Worm (Caenorhabditis elegans): ENCODE measurements around the gene D1086.3.
"Not testable (repeated sequence)": the region's sequence is repeated elsewhere in the genome, so short reads cannot be mapped to it uniquely, and the experiment has no call there.

The D1086.3 gene

ce11 chrV:14092403-14092802 is at the start of gene D1086.3:
Gene D1086.3 (plus strand): TSS chrV:14092792.
- TF ChIP-seq dao-5 (tag; optimal IDR thresholded peaks at IDR 0.05) (no peak), him-1 (tag; optimal IDR thresholded peaks at IDR 0.05) (no peak), W03F9.2 (tag; optimal IDR thresholded peaks at IDR 0.05) (no peak)

- not testable (repeated sequence) for TF ChIP-seq him-1, W03F9.2, dao-5 (tag; optimal IDR thresholded peaks at IDR 0.05)
These were observed 43.3 kb upstream of the D1086.3 start, which contains the start of gene F58D12.1 for ce11 chrV:14049274-14049673. Gene F58D12.1 (plus strand): TSS chrV:14049574.

DNA sequence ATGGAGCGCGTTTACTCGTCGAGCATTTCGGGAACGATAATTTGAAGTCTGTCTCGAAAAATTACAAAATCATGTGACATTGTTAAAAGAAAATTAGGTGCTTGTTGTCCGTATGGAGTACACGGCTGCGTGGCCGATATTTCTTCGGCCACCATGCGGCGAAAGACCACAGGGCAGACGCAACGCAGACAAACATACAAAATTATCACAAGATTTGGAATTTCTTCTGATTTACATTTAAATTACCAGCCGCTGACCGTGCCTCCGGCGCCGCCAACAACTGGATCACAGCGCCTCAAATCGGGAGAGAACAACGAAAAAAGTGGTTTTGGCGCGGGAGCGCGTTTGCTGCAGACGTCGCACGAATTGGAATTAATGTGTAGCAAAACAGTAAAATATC is 37.5 kb upstream of the D1086.3 start:
- TF ChIP-seq W03F9.2 (tag; optimal IDR thresholded peaks at IDR 0.05) = peak; percentile 71
- TF ChIP-seq him-1 (tag; optimal IDR thresholded peaks at IDR 0.05) = peak; percentile 65

DNA sequence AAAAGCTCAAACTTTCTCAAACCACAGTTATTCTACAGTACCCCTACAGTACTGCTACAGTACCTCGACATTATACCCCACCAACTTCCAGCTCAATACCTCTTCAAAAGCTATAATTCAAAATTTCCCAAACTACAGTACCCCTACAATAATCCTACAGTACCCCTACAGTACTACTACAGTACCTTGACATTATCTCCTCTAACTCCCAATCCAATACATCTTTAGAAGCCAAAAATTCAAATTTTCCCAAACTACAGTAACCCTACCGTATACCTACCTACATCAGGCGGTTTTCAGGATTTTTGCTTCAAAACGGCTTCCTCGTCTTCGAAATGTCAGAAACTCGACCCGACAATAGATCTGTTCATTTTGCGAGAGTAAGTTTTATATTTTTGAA is 35.1 kb upstream of the D1086.3 start, which contains the start of gene F58D12.3:
Gene F58D12.3 (plus strand): TSS at position 301 of the 400 bp plus-strand sequence.
- no peak for TF ChIP-seq W03F9.2 (tag; optimal IDR thresholded peaks at IDR 0.05)
- TF ChIP-seq dao-5 (tag; optimal IDR thresholded peaks at IDR 0.05) = no peak
- no peak for TF ChIP-seq him-1 (tag; optimal IDR thresholded peaks at IDR 0.05)

- TF ChIP-seq him-1 (tag; optimal IDR thresholded peaks at IDR 0.05) (no peak), W03F9.2 (tag; optimal IDR thresholded peaks at IDR 0.05) (no peak), dao-5 (tag; optimal IDR thresholded peaks at IDR 0.05) (no peak)
These were observed 28.6 kb upstream of the D1086.3 start for ce11 chrV:14063980-14064379.

ce11 chrV:14064422-14064821 is 28.2 kb upstream of the D1086.3 start, which contains the start of gene D1086.21:
Gene D1086.21 (plus strand): TSS chrV:14064722.
- no peak for TF ChIP-seq dao-5 (tag; optimal IDR thresholded peaks at IDR 0.05)
- no peak for TF ChIP-seq W03F9.2 (tag; optimal IDR thresholded peaks at IDR 0.05)
- TF ChIP-seq him-1 (tag; optimal IDR thresholded peaks at IDR 0.05) = no peak

DNA sequence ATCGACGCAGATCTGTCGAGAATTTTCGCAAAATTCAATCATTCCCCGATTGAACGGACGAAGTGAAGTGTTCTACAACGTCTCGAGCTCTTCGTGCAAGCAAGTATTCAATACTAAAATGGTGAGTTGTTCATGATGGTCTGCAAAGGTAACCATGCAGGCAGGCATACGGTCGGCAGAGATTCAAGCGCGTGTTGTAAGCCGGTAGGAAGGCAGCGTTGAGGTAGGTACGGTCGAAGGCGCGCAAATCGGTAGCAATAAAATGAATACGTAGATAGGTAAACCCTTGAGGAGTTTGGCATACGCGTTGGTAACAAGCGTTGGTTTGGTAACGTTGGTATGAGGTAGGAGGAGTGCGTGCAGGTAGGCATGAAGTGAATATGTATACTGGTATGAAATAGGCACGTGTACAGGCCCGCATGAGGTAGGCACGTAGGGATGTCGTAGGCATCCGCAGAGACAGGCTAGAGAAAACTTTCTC is 24.7 kb upstream of the D1086.3 start, which contains the start of gene D1086.17:
Gene D1086.17 (plus strand): TSS at position 51 of the 481 bp plus-strand sequence.
- TF ChIP-seq dao-5 (tag; optimal IDR thresholded peaks at IDR 0.05) (no peak), him-1 (tag; optimal IDR thresholded peaks at IDR 0.05) (no peak), W03F9.2 (tag; optimal IDR thresholded peaks at IDR 0.05) (no peak)

DNA sequence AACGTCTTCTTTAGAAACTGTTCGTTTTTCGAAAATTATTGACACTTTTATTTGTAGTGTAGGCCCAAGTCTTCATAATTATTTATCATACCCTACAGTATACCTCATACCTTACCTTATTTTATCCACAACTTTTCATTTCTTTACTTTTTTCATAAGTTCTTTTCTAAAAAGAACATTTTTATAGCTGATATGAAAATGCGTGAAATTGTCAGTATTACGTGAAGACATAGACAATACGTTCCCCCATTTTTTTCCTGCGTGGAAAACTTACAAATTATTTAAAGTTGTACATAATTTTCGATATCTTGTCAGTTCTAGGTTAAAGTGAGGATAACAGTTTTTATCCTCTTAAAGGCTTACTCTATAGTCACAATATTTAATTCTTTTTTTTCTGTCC is 22.7 kb upstream of the D1086.3 start:
- no peak for TF ChIP-seq him-1 (tag; optimal IDR thresholded peaks at IDR 0.05)
- no peak for TF ChIP-seq W03F9.2 (tag; optimal IDR thresholded peaks at IDR 0.05)
- TF ChIP-seq dao-5 (tag; optimal IDR thresholded peaks at IDR 0.05) = no peak

- TF ChIP-seq W03F9.2 (tag; optimal IDR thresholded peaks at IDR 0.05) = no peak
- TF ChIP-seq him-1 (tag; optimal IDR thresholded peaks at IDR 0.05) = no peak
- TF ChIP-seq dao-5 (tag; optimal IDR thresholded peaks at IDR 0.05) = no peak
These were observed 18.4 kb upstream of the D1086.3 start, which contains the start of gene D1086.11 for ce11 chrV:14074160-14074559. Gene D1086.11 (plus strand): TSS chrV:14074460.

DNA sequence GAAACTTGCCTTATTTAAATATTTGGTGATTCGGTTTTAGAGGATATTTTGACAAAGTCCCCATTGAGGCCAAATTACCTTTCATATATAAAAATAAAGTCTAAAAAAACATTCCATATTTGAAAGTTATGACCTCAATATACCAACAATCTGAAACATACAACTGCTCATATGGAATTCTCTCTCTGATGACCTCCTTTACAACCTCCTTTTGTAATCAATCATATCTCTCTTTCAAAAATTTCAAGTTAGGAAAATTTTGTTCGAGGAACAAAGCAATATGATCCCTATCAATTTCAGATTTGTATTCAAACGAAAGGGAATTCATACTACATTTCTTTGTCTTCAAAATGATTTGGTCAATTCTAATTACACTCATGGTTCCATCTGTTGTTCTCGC is 13.1 kb upstream of the D1086.3 start, which contains the start of gene D1086.6:
Gene D1086.6 (plus strand): TSS at position 301 of the 400 bp plus-strand sequence.
- TF ChIP-seq W03F9.2 (tag; optimal IDR thresholded peaks at IDR 0.05) (no peak), dao-5 (tag; optimal IDR thresholded peaks at IDR 0.05) (no peak), him-1 (tag; optimal IDR thresholded peaks at IDR 0.05) (no peak)

DNA sequence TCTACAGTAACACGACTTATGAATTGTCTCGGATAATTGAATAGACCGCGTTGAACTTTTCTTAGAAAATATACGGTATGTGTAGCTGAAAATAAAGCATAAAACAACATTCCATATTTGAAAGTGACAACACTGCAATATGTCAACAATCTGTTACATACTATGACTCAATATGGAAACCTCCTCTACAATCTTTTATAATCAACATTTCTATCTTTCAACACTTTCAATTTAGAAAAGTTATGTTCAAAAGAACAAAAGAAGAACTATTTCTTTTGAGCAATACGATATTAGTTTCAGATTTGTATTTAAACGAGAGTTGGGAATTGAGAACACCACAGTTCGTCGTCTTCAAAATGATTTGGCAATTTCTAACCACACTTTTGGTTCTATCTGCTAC is 10.1 kb upstream of the D1086.3 start, which contains the start of gene D1086.10:
Gene D1086.10 (plus strand): TSS at position 301 of the 400 bp plus-strand sequence.
- TF ChIP-seq him-1 (tag; optimal IDR thresholded peaks at IDR 0.05) (no peak), dao-5 (tag; optimal IDR thresholded peaks at IDR 0.05) (no peak), W03F9.2 (tag; optimal IDR thresholded peaks at IDR 0.05) (no peak)

- TF ChIP-seq W03F9.2 (tag; optimal IDR thresholded peaks at IDR 0.05) (no peak), dao-5 (tag; optimal IDR thresholded peaks at IDR 0.05) (no peak), him-1 (tag; optimal IDR thresholded peaks at IDR 0.05) (no peak)
These were observed 8.6 kb upstream of the D1086.3 start, which contains the start of gene D1086.7 for ce11 chrV:14083970-14084369. Gene D1086.7 (plus strand): TSS chrV:14084270.

DNA sequence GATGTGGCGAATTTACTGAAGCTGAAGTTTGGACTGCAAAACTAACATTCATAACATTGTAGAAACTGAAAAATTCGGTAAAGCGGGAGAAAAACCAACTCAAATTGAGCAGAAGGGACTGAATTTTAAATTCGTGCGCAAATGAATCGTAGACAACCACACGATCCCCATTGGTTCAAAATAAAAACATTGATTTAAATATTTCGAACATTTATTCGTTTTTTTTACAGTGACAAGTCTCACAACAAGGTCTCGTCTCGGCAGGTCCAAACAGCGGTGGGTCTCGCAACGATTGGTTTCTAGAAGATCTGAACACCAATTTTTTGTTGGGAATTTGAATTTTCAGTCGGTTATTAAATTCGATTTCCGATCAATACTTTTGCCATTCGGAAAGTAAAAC is 7.0 kb upstream of the D1086.3 start, which contains the start of gene D1086.18:
Gene D1086.18 (plus strand): TSS at position 301 of the 400 bp plus-strand sequence.
- TF ChIP-seq him-1 (tag; optimal IDR thresholded peaks at IDR 0.05) = no peak
- no peak for TF ChIP-seq dao-5 (tag; optimal IDR thresholded peaks at IDR 0.05)
- TF ChIP-seq W03F9.2 (tag; optimal IDR thresholded peaks at IDR 0.05) = no peak

DNA sequence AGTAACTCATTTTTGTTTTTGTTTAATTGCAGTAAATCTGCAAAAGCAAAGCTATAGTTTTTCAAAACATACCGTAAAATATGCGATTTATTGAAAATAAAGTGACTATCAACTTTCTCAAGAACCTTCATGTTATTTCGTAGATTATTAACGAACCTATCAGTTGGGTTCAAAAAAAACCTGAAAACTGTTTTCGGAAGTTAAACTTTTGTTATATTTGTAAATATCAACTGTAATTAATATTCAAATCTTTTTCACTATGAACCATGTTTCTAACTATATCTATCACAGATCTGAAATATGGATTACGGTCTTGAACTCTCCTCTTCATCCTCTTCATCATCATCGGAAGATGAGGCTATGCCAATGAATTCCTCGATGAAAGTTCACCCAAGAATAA is 4.5 kb upstream of the D1086.3 start, which contains the start of gene D1086.19:
Gene D1086.19 (plus strand): TSS at position 301 of the 400 bp plus-strand sequence.
- TF ChIP-seq dao-5 (tag; optimal IDR thresholded peaks at IDR 0.05) = no peak
- no peak for TF ChIP-seq W03F9.2 (tag; optimal IDR thresholded peaks at IDR 0.05)
- no peak for TF ChIP-seq him-1 (tag; optimal IDR thresholded peaks at IDR 0.05)
